Worm (Caenorhabditis elegans) whole organism, young adult: ENCODE results near the gene C52A10.3.

Experiments
- F37B4.10 ChIP-seq: fragments of 200-800 bp; sonication (Bioruptor generic); IDR thresholded peaks from 2 replicates; pipeline ENCODE4 v1.3.6; 2022; ENCODE audit warnings: missing genetic modification characterization, missing compliant biosample characterization
- ceh-58 ChIP-seq: fragments of 200-800 bp; sonication (Bioruptor generic); IDR thresholded peaks from 2 replicates; pipeline ENCODE4 v1.3.6; 2022; ENCODE audit warnings: missing genetic modification characterization, missing compliant biosample characterization
- chd-7 ChIP-seq: sonication (generic microtip); optimal IDR thresholded peaks from 2 replicates; lab custom pipeline; 2016; ENCODE audit warnings: mild to moderate bottlenecking, missing genetic modification characterization, moderate library complexity, missing compliant biosample characterization
- dpl-1 ChIP-seq: fragments of 150-350 bp; optimal IDR thresholded peaks from 2 replicates; lab custom pipeline; 2014; ENCODE audit warnings: missing biosample characterization, missing genetic modification reagents, missing genetic modification characterization
- him-1 ChIP-seq: sonication (generic microtip); optimal IDR thresholded peaks from 2 replicates; lab custom pipeline; 2016; ENCODE audit warnings: missing genotype, missing genetic modification reagents, missing genetic modification characterization, missing compliant biosample characterization
- madf-3 ChIP-seq: fragments of 200-800 bp; sonication (Bioruptor generic); IDR thresholded peaks from 2 replicates; pipeline ENCODE4 v1.3.6; 2022; ENCODE audit warnings: missing genetic modification reagents, missing genetic modification characterization, missing compliant biosample characterization
- mcd-1 ChIP-seq: fragments of 200-800 bp; sonication (Bioruptor generic); IDR thresholded peaks from 2 replicates; pipeline ENCODE4 v1.3.6; 2022; ENCODE audit warnings: missing genetic modification reagents, missing genetic modification characterization, missing compliant biosample characterization
- mel-28 ChIP-seq: sonication (generic microtip); optimal IDR thresholded peaks from 2 replicates; lab custom pipeline; 2016; ENCODE audit warnings: borderline replicate concordance, mild to moderate bottlenecking, missing genetic modification characterization, missing compliant biosample characterization
- sea-2 ChIP-seq: fragments of 200-800 bp; sonication (Bioruptor generic); IDR thresholded peaks from 2 replicates; pipeline ENCODE4 v1.3.6; 2022; ENCODE audit warnings: missing genetic modification characterization, missing compliant biosample characterization
- snpc-4 ChIP-seq, 5 experiments: fragments of 150-350 bp in 1 of 5; sonication (generic microtip) in 4 of 5; optimal IDR thresholded peaks; 2 replicates each; lab custom pipeline; 2014 to 2018; ENCODE audit warnings: missing genetic modification characterization in 5 of 5, missing biosample characterization in 3 of 5, antibody characterized with exemption in 2 of 5, mild to moderate bottlenecking in 2 of 5, missing compliant biosample characterization in 2 of 5, missing genotype in 2 of 5, moderate library complexity in 2 of 5, missing genetic modification reagents in 1 of 5

- TF ChIP-seq mel-28 (tag; lab: Kevin White, UChicago) (no peak), him-1 (no peak), snpc-4 (GFP tag; optimal IDR thresholded peaks at IDR 0.05; lab: Kevin White, UChicago) (no peak), snpc-4 (tag; optimal IDR thresholded peaks at IDR 0.05; lab: Kevin White, UChicago) (no peak), mcd-1 (GFP tag; lab: Robert Waterston, UW) (no peak), madf-3 (GFP tag; lab: Robert Waterston, UW) (no peak), ceh-58 (no peak), sea-2 (GFP tag; lab: Robert Waterston, UW) (no peak), dpl-1 (GFP tag; lab: Kevin White, UChicago) (no peak), F37B4.10 (no peak), chd-7 (tag; lab: Kevin White, UChicago) (no peak)
Observed at ce11 chrV:5243036-5243435, 3.7 kb upstream of the C52A10.3 start, which contains the start of gene cest-35.1.
